Worm (Caenorhabditis elegans): ENCODE measurements around the gene ugt-63.

Gene ugt-63

ce11 chrV:5110684-5111083, at the start of gene ugt-63:
TSS of gene ugt-63 (minus strand) at chrV:5110772.
- TF ChIP-seq mab-5 (tag; optimal IDR thresholded peaks at IDR 0.05) (peak; percentile 30), unc-39 (tag; optimal IDR thresholded peaks at IDR 0.05) (no peak), snpc-4 (tag; optimal IDR thresholded peaks at IDR 0.05) (no peak), nhr-25 (tag; optimal IDR thresholded peaks at IDR 0.05) (peak; percentile 29), lin-13 (GFP tag; optimal IDR thresholded peaks at IDR 0.05) (no peak), sma-9 (GFP tag; optimal IDR thresholded peaks at IDR 0.05) (peak; percentile 69), sma-9 (tag; optimal IDR thresholded peaks at IDR 0.05) (no peak), unc-55 (GFP tag; optimal IDR thresholded peaks at IDR 0.05) (no peak), nhr-21 (tag; optimal IDR thresholded peaks at IDR 0.05) (peak; percentile 18), nhr-237 (tag; optimal IDR thresholded peaks at IDR 0.05) (no peak), unc-62 (GFP tag; optimal IDR thresholded peaks at IDR 0.05) (no peak)

- TF ChIP-seq snpc-4 (tag; optimal IDR thresholded peaks at IDR 0.05), result no peak
- no peak for TF ChIP-seq lin-39 (tag; optimal IDR thresholded peaks at IDR 0.05)
- no peak for TF ChIP-seq lin-13 (GFP tag; optimal IDR thresholded peaks at IDR 0.05)
- TF ChIP-seq gmeb-1 (tag; optimal IDR thresholded peaks at IDR 0.05), result no peak
- no peak for TF ChIP-seq nhr-12 (tag; optimal IDR thresholded peaks at IDR 0.05)
- TF ChIP-seq zag-1 (tag; optimal IDR thresholded peaks at IDR 0.05), result no peak
- TF ChIP-seq ceh-16 (tag; optimal IDR thresholded peaks at IDR 0.05), result no peak
- TF ChIP-seq mdl-1 (tag; optimal IDR thresholded peaks at IDR 0.05), result no peak
- no peak for TF ChIP-seq ztf-4 (tag; optimal IDR thresholded peaks at IDR 0.05)
- TF ChIP-seq elt-3 (tag; optimal IDR thresholded peaks at IDR 0.05), result no peak
- no peak for TF ChIP-seq dmd-4 (tag; optimal IDR thresholded peaks at IDR 0.05)
- TF ChIP-seq nhr-129 (tag; optimal IDR thresholded peaks at IDR 0.05), result no peak
- no peak for TF ChIP-seq ztf-1 (GFP tag; conservative IDR thresholded peaks at IDR 0.05)
- no peak for TF ChIP-seq peb-1 (tag; optimal IDR thresholded peaks at IDR 0.05)
- no peak for TF ChIP-seq unc-39 (tag; optimal IDR thresholded peaks at IDR 0.05)
- TF ChIP-seq lsy-2 (tag; optimal IDR thresholded peaks at IDR 0.05), result no peak
- TF ChIP-seq ZK546.5 (tag; optimal IDR thresholded peaks at IDR 0.05), result no peak
- TF ChIP-seq unc-55 (GFP tag; optimal IDR thresholded peaks at IDR 0.05), result no peak
Observed at ce11 chrV:5158302-5158701, 47.7 kb upstream of the ugt-63 start, which contains the start of gene abu-15. TSS of gene abu-15 (plus strand) at chrV:5158602.

ce11 chrV:5157660-5158059, 47.1 kb upstream of the ugt-63 start, which contains the start of gene srx-39:
TSS of gene srx-39 (minus strand) at chrV:5157760.
- no peak for TF ChIP-seq elt-1 (tag; optimal IDR thresholded peaks at IDR 0.05)
- TF ChIP-seq aly-2 (tag; optimal IDR thresholded peaks at IDR 0.05), result no peak
- TF ChIP-seq lin-39 (tag; optimal IDR thresholded peaks at IDR 0.05), result no peak
- TF ChIP-seq ama-1 (optimal IDR thresholded peaks at IDR 0.05), result no peak
- no peak for TF ChIP-seq ztf-11 (tag; optimal IDR thresholded peaks at IDR 0.05)
- TF ChIP-seq nhr-11 (tag; optimal IDR thresholded peaks at IDR 0.05), result no peak
- no peak for TF ChIP-seq nhr-21 (tag; optimal IDR thresholded peaks at IDR 0.05)
- TF ChIP-seq snpc-4 (tag; optimal IDR thresholded peaks at IDR 0.05), result no peak
- TF ChIP-seq elt-3 (tag; optimal IDR thresholded peaks at IDR 0.05), result no peak
- TF ChIP-seq sma-3 (GFP tag; optimal IDR thresholded peaks at IDR 0.05), result no peak

ce11 chrV:5155516-5155915, 44.9 kb upstream of the ugt-63 start, which contains the start of gene srx-38:
TSS of gene srx-38 (minus strand) at chrV:5155616.
- TF ChIP-seq zag-1 (tag; optimal IDR thresholded peaks at IDR 0.05) (no peak), unc-62 (GFP tag; optimal IDR thresholded peaks at IDR 0.05) (no peak), peb-1 (tag; optimal IDR thresholded peaks at IDR 0.05) (no peak), nhr-77 (tag; optimal IDR thresholded peaks at IDR 0.05) (no peak), aly-2 (tag; optimal IDR thresholded peaks at IDR 0.05) (no peak), ztf-4 (tag; optimal IDR thresholded peaks at IDR 0.05) (no peak), elt-3 (tag; optimal IDR thresholded peaks at IDR 0.05) (no peak), F13H6.1 (tag; optimal IDR thresholded peaks at IDR 0.05) (no peak), ama-1 (optimal IDR thresholded peaks at IDR 0.05) (no peak)

ce11 chrV:5150880-5151279, 40.3 kb upstream of the ugt-63 start, which contains the start of gene srh-130:
TSS of gene srh-130 (plus strand) at chrV:5151180.
- no peak for TF ChIP-seq sem-4 (tag; optimal IDR thresholded peaks at IDR 0.05)
- no peak for TF ChIP-seq zag-1 (tag; optimal IDR thresholded peaks at IDR 0.05)
- no peak for TF ChIP-seq blmp-1 (tag; optimal IDR thresholded peaks at IDR 0.05; ENCODE audit: insufficient read depth)
- TF ChIP-seq snpc-4 (tag; optimal IDR thresholded peaks at IDR 0.05), result no peak
